Fruit fly (Drosophila melanogaster) whole organism, adult: ENCODE results near the gene Gr10a.

Experiments
- CG12768 ChIP-seq: fragments of 200-800 bp; sonication (Bioruptor generic); optimal IDR thresholded peaks from 2 replicates; lab custom pipeline; 2017; ENCODE audit warnings: missing biosample characterization, missing genetic modification characterization, mild to moderate bottlenecking, moderate library complexity, missing genetic modification reagents
- CG14711 ChIP-seq: fragments of 200-800 bp; sonication (Bioruptor generic); optimal IDR thresholded peaks from 2 replicates; lab custom pipeline; 2018; ENCODE audit warnings: missing biosample characterization, mild to moderate bottlenecking, missing genetic modification characterization, moderate library complexity
- CG1620 ChIP-seq: fragments of 200-800 bp; sonication (Bioruptor generic); optimal IDR thresholded peaks from 2 replicates; lab custom pipeline; 2016; ENCODE audit warnings: missing biosample characterization, missing genetic modification characterization
- CG33017 ChIP-seq: fragments of 200-800 bp; sonication (Bioruptor generic); optimal IDR thresholded peaks from 2 replicates; lab custom pipeline; 2018; ENCODE audit warnings: missing biosample characterization, mild to moderate bottlenecking, missing genetic modification characterization, moderate library complexity
- Clk ChIP-seq: fragments of 200-800 bp; sonication (Bioruptor generic); optimal IDR thresholded peaks from 2 replicates; lab custom pipeline; 2017; ENCODE audit warnings: missing biosample characterization, missing genetic modification characterization
- Hr96 ChIP-seq: fragments of 200-800 bp; sonication (Bioruptor generic); optimal IDR thresholded peaks from 2 replicates; lab custom pipeline; 2016; ENCODE audit warnings: missing biosample characterization, missing genetic modification characterization
- Mnt ChIP-seq: fragments of 200-800 bp; sonication (Bioruptor generic); optimal IDR thresholded peaks from 2 replicates; lab custom pipeline; 2016; ENCODE audit warnings: missing biosample characterization, mild to moderate bottlenecking, missing genetic modification characterization
- cic ChIP-seq: fragments of 200-800 bp; sonication (Bioruptor generic); optimal IDR thresholded peaks from 2 replicates; lab custom pipeline; 2017; ENCODE audit warnings: missing biosample characterization, mild to moderate bottlenecking, missing genetic modification characterization, moderate library complexity
- cnc ChIP-seq, 2 experiments: fragments of >200 bp; optimal IDR thresholded peaks; 2 replicates each; lab custom pipeline; 2017
- ovo ChIP-seq: fragments of 200-800 bp; sonication (Bioruptor generic); optimal IDR thresholded peaks from 2 replicates; lab custom pipeline; 2016; ENCODE audit warnings: missing biosample characterization, missing genetic modification characterization
- tj ChIP-seq: fragments of 200-800 bp; sonication (Bioruptor generic); optimal IDR thresholded peaks from 3 replicates; lab custom pipeline; 2017; ENCODE audit warnings: missing biosample characterization, mild to moderate bottlenecking, missing genetic modification characterization, moderate library complexity

DNA sequence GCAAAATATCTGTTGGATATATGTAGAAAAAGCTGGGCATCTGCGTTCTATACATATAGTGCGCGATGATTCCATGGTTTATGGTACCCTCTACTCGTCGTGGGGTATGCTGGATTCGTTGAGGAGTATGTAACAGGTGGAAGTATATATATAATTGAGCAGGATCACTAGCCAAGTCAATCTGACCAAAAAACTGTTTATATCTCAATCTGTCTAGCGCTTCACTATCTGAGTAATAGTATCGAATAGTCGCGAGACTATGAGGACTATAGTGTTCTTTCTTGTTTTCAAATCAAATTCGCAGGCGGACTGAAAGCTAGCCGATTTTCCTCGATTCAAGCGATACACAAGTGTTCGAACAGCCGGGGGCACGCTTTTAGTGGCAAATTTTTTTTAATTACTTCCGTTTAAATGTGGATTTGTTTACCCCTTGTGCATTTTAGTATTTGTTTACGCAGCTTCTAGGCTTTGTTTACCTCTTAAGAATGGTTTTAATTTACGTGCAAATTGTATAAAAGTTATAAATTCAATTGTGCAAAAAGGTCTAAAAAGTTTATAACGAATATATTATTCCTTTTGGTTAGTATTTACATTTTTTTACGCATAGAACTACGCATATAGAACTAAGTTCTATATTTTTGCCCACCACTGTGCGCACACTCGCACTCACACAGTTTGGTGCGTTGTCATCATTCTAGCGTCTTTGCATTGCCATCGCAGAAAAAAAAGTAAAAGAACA is 26.4 kb downstream of the Gr10a start:
- TF ChIP-seq CG14711, result peak; percentile 16
- no peak for TF ChIP-seq Hr96
- no peak for TF ChIP-seq CG1620
- no peak for TF ChIP-seq Mnt
- TF ChIP-seq CG33017 (tag; lab: Kevin White, UChicago), result no peak
- no peak for TF ChIP-seq Clk
- TF ChIP-seq CG12768 (GFP tag; lab: Kevin White, UChicago), result peak; percentile 34
- peak; percentile 26 for TF ChIP-seq tj
- no peak for TF ChIP-seq cnc (optimal IDR thresholded peaks at IDR 0.05; lab: Kevin White, UChicago)
- no peak for TF ChIP-seq cic (GFP tag; lab: Kevin White, UChicago)
- no peak for TF ChIP-seq ovo (GFP tag; lab: Kevin White, UChicago)
